Worm (Caenorhabditis elegans): ENCODE data around the gene hrde-1.

The hrde-1 gene

ce11 chrIII:4196301-4196987 is 20.5 kb upstream of the hrde-1 start (continued):
- peak; percentile 30; the same call in 1 of the 2 replicates for TF ChIP-seq lin-38 (GFP tag; IDR thresholded peaks at IDR 0.05)
- TF ChIP-seq arid-1 (GFP tag; conservative IDR thresholded peaks at IDR 0.05) = no peak
- TF ChIP-seq lir-3 (tag; optimal IDR thresholded peaks at IDR 0.05) = no peak
- no peak for TF ChIP-seq pha-4 (GFP tag; IDR thresholded peaks at IDR 0.05)
- TF ChIP-seq pha-4 (tag; optimal IDR thresholded peaks at IDR 0.05) = no peak
- no peak for TF ChIP-seq T20F7.1 (GFP tag; optimal IDR thresholded peaks at IDR 0.05)
- no peak for TF ChIP-seq F37D6.2 (tag; optimal IDR thresholded peaks at IDR 0.05)
- TF ChIP-seq lin-1 (GFP tag; IDR thresholded peaks at IDR 0.05) = no peak
- TF ChIP-seq ama-1 (optimal IDR thresholded peaks at IDR 0.05) = no peak
- TF ChIP-seq nhr-48 (tag; optimal IDR thresholded peaks at IDR 0.05) = no peak
- TF ChIP-seq daf-8 (GFP tag; IDR thresholded peaks at IDR 0.05) = no peak
- TF ChIP-seq madf-9 (GFP tag; conservative IDR thresholded peaks at IDR 0.05) = no peak
- no peak for TF ChIP-seq F44E2.7 (GFP tag; IDR thresholded peaks at IDR 0.05)
- no peak for TF ChIP-seq R02D3.7 (tag; optimal IDR thresholded peaks at IDR 0.05)
- TF ChIP-seq jun-1 (tag; optimal IDR thresholded peaks at IDR 0.05) = no peak
- no peak for TF ChIP-seq ces-1 (GFP tag; optimal IDR thresholded peaks at IDR 0.05)
- TF ChIP-seq daf-16 (GFP tag; optimal IDR thresholded peaks at IDR 0.05) = no peak
- no peak for TF ChIP-seq daf-16 (tag; optimal IDR thresholded peaks at IDR 0.05)
- TF ChIP-seq mes-2 (tag; optimal IDR thresholded peaks at IDR 0.05; ENCODE audit: poor library complexity, severe bottlenecking) = peak; percentile 86
- no peak for TF ChIP-seq Y105C5A.15 (GFP tag; IDR thresholded peaks at IDR 0.05)
- TF ChIP-seq ceh-44 (GFP tag; IDR thresholded peaks at IDR 0.05) = no peak
- no peak for TF ChIP-seq zip-11 (GFP tag; IDR thresholded peaks at IDR 0.05)
- TF ChIP-seq ctbp-1 (GFP tag; IDR thresholded peaks at IDR 0.05) = no peak
- TF ChIP-seq F26F4.8 (GFP tag; conservative IDR thresholded peaks at IDR 0.05) = no peak
- TF ChIP-seq nhr-28 (tag; optimal IDR thresholded peaks at IDR 0.05) = no peak
- TF ChIP-seq pqm-1 (tag; optimal IDR thresholded peaks at IDR 0.05) = no peak
- TF ChIP-seq ceh-20 (GFP tag; IDR thresholded peaks at IDR 0.05) = no peak
- TF ChIP-seq egl-43 (GFP tag; IDR thresholded peaks at IDR 0.05) = no peak
- TF ChIP-seq F49E8.2 (tag; optimal IDR thresholded peaks at IDR 0.05; ENCODE audit: borderline replicate concordance) = no peak
- TF ChIP-seq ceh-32 (tag; optimal IDR thresholded peaks at IDR 0.05; ENCODE audit: poor library complexity) = no peak
- no peak for TF ChIP-seq lim-7 (GFP tag; IDR thresholded peaks at IDR 0.05)
- TF ChIP-seq F10B5.3 (tag; optimal IDR thresholded peaks at IDR 0.05) = no peak
- TF ChIP-seq hmg-1.1 (GFP tag; IDR thresholded peaks at IDR 0.05) = peak; percentile 68
- TF ChIP-seq tag-97 (GFP tag; IDR thresholded peaks at IDR 0.05) = no peak
- TF ChIP-seq rbr-2 (tag; optimal IDR thresholded peaks at IDR 0.05) = peak; percentile 45
- TF ChIP-seq zip-2 (tag; optimal IDR thresholded peaks at IDR 0.05) = no peak
- no peak for TF ChIP-seq unc-39 (tag; optimal IDR thresholded peaks at IDR 0.05)
- TF ChIP-seq ceh-62 (tag; optimal IDR thresholded peaks at IDR 0.05) = no peak
- no peak for TF ChIP-seq dmd-8 (GFP tag; IDR thresholded peaks at IDR 0.05)
- no peak for TF ChIP-seq ztf-7 (tag; optimal IDR thresholded peaks at IDR 0.05)
- TF ChIP-seq ceh-28 (tag; optimal IDR thresholded peaks at IDR 0.05) = no peak
- no peak for TF ChIP-seq nhr-41 (GFP tag; IDR thresholded peaks at IDR 0.05)
- no peak for TF ChIP-seq zfp-3 (GFP tag; conservative IDR thresholded peaks at IDR 0.05)
- TF ChIP-seq set-16 (GFP tag; IDR thresholded peaks at IDR 0.05) = no peak
- TF ChIP-seq mep-1 (tag; optimal IDR thresholded peaks at IDR 0.05) = peak; percentile 65
- TF ChIP-seq lin-29 (GFP tag; IDR thresholded peaks at IDR 0.05) = no peak
- TF ChIP-seq vab-7 (GFP tag; IDR thresholded peaks at IDR 0.05) = no peak
- no peak for TF ChIP-seq mxl-2 (GFP tag; conservative IDR thresholded peaks at IDR 0.05)
- no peak for TF ChIP-seq ztf-11 (tag; optimal IDR thresholded peaks at IDR 0.05)
- TF ChIP-seq tra-1 (GFP tag; IDR thresholded peaks at IDR 0.05) = no peak
- no peak for TF ChIP-seq daf-19 (GFP tag; conservative IDR thresholded peaks at IDR 0.05)
- no peak for TF ChIP-seq spr-3 (GFP tag; optimal IDR thresholded peaks at IDR 0.05)
